Worm (Caenorhabditis elegans): ENCODE results near the gene M02A10.1.

Gene M02A10.1

DNA sequence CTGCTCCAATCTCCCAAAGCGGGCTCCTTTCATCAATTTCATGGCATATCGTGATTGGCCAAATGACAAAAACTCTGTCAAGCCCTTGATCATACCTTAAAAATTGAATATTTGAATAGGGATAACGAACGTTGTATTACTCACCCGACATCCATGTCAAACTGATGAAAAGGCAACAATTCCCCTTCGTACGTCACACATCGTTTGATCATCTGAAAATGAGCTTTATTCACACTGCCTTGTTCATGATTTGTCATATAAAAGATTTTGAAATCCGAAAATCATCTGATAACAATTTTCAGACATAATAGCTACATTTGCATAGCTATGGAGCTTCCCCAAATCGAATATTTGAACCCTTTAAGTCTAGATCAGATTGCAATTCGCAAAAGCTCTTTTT is at the start of gene M02A10.1:
Gene M02A10.1, plus strand, starts transcription at position 301 of the 400 bp plus-strand sequence.
- no peak for TF ChIP-seq nhr-28 (tag; optimal IDR thresholded peaks at IDR 0.05)

DNA sequence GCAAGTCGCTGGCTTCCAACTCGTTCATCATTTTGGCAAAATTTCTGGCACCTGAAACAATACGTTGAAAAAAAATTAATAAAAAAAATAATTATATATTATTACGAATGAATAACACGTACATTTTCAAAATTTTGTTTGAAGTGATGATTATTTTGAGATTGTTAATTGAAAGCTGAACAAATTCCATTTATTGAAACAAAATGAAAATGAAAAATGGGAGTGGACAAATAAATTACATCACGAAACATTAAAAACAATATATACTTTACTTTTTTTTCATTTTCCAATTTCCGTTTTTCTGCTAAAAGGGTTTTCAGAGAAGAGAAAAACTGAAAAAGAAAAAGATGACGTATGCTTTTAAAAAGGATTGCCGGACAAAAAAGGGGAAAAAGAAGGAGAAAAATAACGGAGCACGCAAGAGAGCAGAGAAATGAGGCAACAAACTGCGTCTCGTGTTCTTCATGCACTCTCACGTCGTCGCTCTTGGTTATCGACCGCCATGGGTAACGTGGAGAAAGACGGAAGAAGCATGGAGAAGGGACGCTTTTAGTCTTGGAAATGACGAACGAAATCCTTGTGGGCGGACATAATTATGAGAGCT is 44.8 kb upstream of the M02A10.1 start, which contains the start of gene rund-1:
Gene rund-1, minus strand, starts transcription at position 51 of the 604 bp plus-strand sequence.
- TF ChIP-seq hmg-1.1 (GFP tag; IDR thresholded peaks at IDR 0.05), result peak; percentile 66
- no peak for TF ChIP-seq dmd-8 (GFP tag; IDR thresholded peaks at IDR 0.05)
- no peak for TF ChIP-seq mxl-3 (GFP tag; optimal IDR thresholded peaks at IDR 0.05)
- TF ChIP-seq lin-29 (GFP tag; IDR thresholded peaks at IDR 0.05), result no peak
- peak; percentile 68 for TF ChIP-seq hlh-30 (tag; optimal IDR thresholded peaks at IDR 0.05; ENCODE audit: insufficient read depth)
- TF ChIP-seq mdl-1 (tag; optimal IDR thresholded peaks at IDR 0.05), result peak in 1 of 2 experiments; percentile 61
- TF ChIP-seq pqm-1 (tag; optimal IDR thresholded peaks at IDR 0.05), result no peak
- no peak for TF ChIP-seq pha-4 (GFP tag; IDR thresholded peaks at IDR 0.05)
- TF ChIP-seq pha-4 (tag; optimal IDR thresholded peaks at IDR 0.05), result no peak
- no peak for TF ChIP-seq tag-97 (GFP tag; IDR thresholded peaks at IDR 0.05)
- TF ChIP-seq zag-1 (tag; optimal IDR thresholded peaks at IDR 0.05), result no peak
- peak; percentile 53 for TF ChIP-seq rbr-2 (tag; optimal IDR thresholded peaks at IDR 0.05)
- no peak for TF ChIP-seq snpc-4 (tag; optimal IDR thresholded peaks at IDR 0.05)
- peak; percentile 48 for TF ChIP-seq dmd-6 (GFP tag; IDR thresholded peaks at IDR 0.05)
- TF ChIP-seq zfp-2 (tag; optimal IDR thresholded peaks at IDR 0.05), result no peak
- no peak for TF ChIP-seq hlh-11 (tag; optimal IDR thresholded peaks at IDR 0.05)
- no peak for TF ChIP-seq nhr-28 (tag; optimal IDR thresholded peaks at IDR 0.05)
- TF ChIP-seq spr-3 (GFP tag; optimal IDR thresholded peaks at IDR 0.05), result no peak
- TF ChIP-seq zip-2 (tag; optimal IDR thresholded peaks at IDR 0.05), result no peak
- TF ChIP-seq lin-39 (tag; optimal IDR thresholded peaks at IDR 0.05), result no peak
- TF ChIP-seq mep-1 (tag; optimal IDR thresholded peaks at IDR 0.05), result peak; percentile 48
- TF ChIP-seq lsy-2 (tag; optimal IDR thresholded peaks at IDR 0.05), result peak in 1 of 2 experiments; percentile 57
- TF ChIP-seq hif-1 (tag; optimal IDR thresholded peaks at IDR 0.05), result peak in 1 of 2 experiments; percentile 39
- peak; percentile 58 for TF ChIP-seq dve-1 (tag; optimal IDR thresholded peaks at IDR 0.05; ENCODE audit: insufficient read depth)
- peak; percentile 73 for TF ChIP-seq nhr-11 (tag; optimal IDR thresholded peaks at IDR 0.05)
- peak; percentile 15 for TF ChIP-seq F37D6.2 (tag; optimal IDR thresholded peaks at IDR 0.05)
- no peak for TF ChIP-seq daf-16 (GFP tag; optimal IDR thresholded peaks at IDR 0.05)
- peak; percentile 44 for TF ChIP-seq daf-16 (tag; optimal IDR thresholded peaks at IDR 0.05)

DNA sequence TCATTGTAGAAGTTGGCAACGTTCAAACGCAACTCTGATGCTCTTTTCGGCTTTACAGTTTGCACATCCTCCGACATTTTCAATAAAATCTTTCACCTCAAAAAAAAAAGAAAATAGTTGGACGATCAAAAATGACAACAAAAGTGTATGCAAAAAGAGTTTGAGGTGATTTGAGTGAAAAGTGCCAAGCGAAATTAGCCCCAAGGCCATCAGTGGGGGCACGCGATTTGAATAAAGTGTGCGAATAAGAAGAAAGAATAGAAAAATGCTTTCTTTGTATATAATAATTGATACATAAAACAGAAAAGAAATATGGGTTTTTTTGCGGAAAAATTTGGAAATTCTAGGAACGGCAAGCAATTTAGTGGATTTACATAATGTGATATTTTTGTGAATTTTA is 40.5 kb upstream of the M02A10.1 start, which contains the start of gene T19D7.5:
Gene T19D7.5, minus strand, starts transcription at position 101 of the 400 bp plus-strand sequence.
- TF ChIP-seq aha-1 (tag) (peak; percentile 11), cey-2 (tag; optimal IDR thresholded peaks at IDR 0.05; ENCODE audit: borderline replicate concordance, insufficient read depth) (no peak)

DNA sequence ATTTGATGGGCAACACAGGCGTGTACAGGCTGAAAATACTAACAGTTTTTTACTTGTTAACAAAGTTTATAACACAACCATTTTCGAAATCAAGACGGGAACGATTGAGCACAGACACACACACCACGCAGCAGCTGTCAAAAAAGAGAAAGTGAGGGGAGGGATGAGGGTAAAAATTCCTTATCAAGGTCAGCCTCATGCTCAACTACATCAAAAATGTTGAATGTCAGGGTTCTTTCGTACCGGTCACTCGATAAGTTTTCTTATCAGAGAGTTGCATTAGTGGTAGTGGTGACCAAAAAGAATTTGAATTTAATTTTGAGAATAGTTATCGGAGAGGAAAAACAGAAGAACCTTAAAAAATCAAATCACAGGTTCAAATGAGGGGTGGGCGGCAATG is 36.0 kb upstream of the M02A10.1 start, which contains the start of gene T19D7.6:
Gene T19D7.6, minus strand, starts transcription at position 198 of the 400 bp plus-strand sequence.
- TF ChIP-seq daf-19 (GFP tag; conservative IDR thresholded peaks at IDR 0.05), result no peak
- TF ChIP-seq nhr-28 (tag; optimal IDR thresholded peaks at IDR 0.05), result peak; percentile 76
- TF ChIP-seq hlh-11 (tag; optimal IDR thresholded peaks at IDR 0.05), result peak; percentile 85
- TF ChIP-seq nhr-6 (tag; optimal IDR thresholded peaks at IDR 0.05), result peak; percentile 10
- TF ChIP-seq dmd-6 (GFP tag; IDR thresholded peaks at IDR 0.05), result peak; percentile 73
- TF ChIP-seq Y75B8A.6 (GFP tag; IDR thresholded peaks at IDR 0.05), result no peak
- TF ChIP-seq madf-9 (GFP tag; conservative IDR thresholded peaks at IDR 0.05), result no peak
- no peak for TF ChIP-seq F37D6.2 (tag; optimal IDR thresholded peaks at IDR 0.05)
- TF ChIP-seq tag-97 (GFP tag; IDR thresholded peaks at IDR 0.05), result no peak
- no peak for TF ChIP-seq unc-62 (GFP tag; optimal IDR thresholded peaks at IDR 0.05 in 1 of 2)
- no peak for TF ChIP-seq unc-62 (tag; optimal IDR thresholded peaks at IDR 0.05)
- no peak for TF ChIP-seq Y5F2A.4 (GFP tag; optimal IDR thresholded peaks at IDR 0.05)
- TF ChIP-seq ceh-20 (GFP tag; IDR thresholded peaks at IDR 0.05), result no peak
- no peak for TF ChIP-seq rbr-2 (tag; optimal IDR thresholded peaks at IDR 0.05)
- TF ChIP-seq Y48G9A.11 (GFP tag; IDR thresholded peaks at IDR 0.05), result no peak
- TF ChIP-seq tra-1 (GFP tag; IDR thresholded peaks at IDR 0.05), result no peak
- TF ChIP-seq php-3 (GFP tag; IDR thresholded peaks at IDR 0.05), result no peak
- TF ChIP-seq F26F4.8 (GFP tag; conservative IDR thresholded peaks at IDR 0.05), result no peak
- no peak for TF ChIP-seq gei-8 (GFP tag; optimal IDR thresholded peaks at IDR 0.05)
- TF ChIP-seq pqm-1 (tag; optimal IDR thresholded peaks at IDR 0.05), result peak; percentile 43
- TF ChIP-seq dpl-1 (GFP tag; optimal IDR thresholded peaks at IDR 0.05), result no peak
- TF ChIP-seq F10B5.3 (tag; optimal IDR thresholded peaks at IDR 0.05), result no peak
- TF ChIP-seq hlh-30 (tag; optimal IDR thresholded peaks at IDR 0.05; ENCODE audit: insufficient read depth), result peak; percentile 46
- no peak for TF ChIP-seq hmg-1.1 (GFP tag; IDR thresholded peaks at IDR 0.05)
- no peak for TF ChIP-seq snpc-4 (tag; optimal IDR thresholded peaks at IDR 0.05)
